Worm (Caenorhabditis elegans) whole organism, young adult: ENCODE measurements around the gene F07A11.1.

Experiments
- B0035.1 ChIP-seq: sonication (generic microtip); optimal IDR thresholded peaks from 2 replicates; lab custom pipeline; 2016; ENCODE audit warnings: missing genetic modification characterization, mild to moderate bottlenecking, missing compliant biosample characterization, missing genotype, missing genetic modification reagents
- B0261.1 ChIP-seq: sonication (generic microtip); optimal IDR thresholded peaks from 2 replicates; lab custom pipeline; 2016; ENCODE audit warnings: mild to moderate bottlenecking, missing genetic modification characterization, moderate library complexity, missing compliant biosample characterization
- F22D6.2 ChIP-seq: sonication (generic microtip); optimal IDR thresholded peaks from 2 replicates; lab custom pipeline; 2016; ENCODE audit warnings: mild to moderate bottlenecking, missing genetic modification characterization, missing compliant biosample characterization
- F39B2.1 ChIP-seq: fragments of 200-800 bp; sonication (Bioruptor generic); IDR thresholded peaks from 2 replicates; pipeline ENCODE4 v1.3.6; 2022; ENCODE audit warnings: missing genetic modification reagents, missing genetic modification characterization, missing compliant biosample characterization
- F49E8.2 ChIP-seq: sonication (generic microtip); optimal IDR thresholded peaks from 3 replicates; lab custom pipeline; 2017; ENCODE audit warnings: missing genetic modification characterization, mild to moderate bottlenecking, missing compliant biosample characterization, antibody characterized with exemption, moderate library complexity; ENCODE audit not compliant: insufficient read depth
- F52B5.7 ChIP-seq: sonication (generic microtip); optimal IDR thresholded peaks from 2 replicates; lab custom pipeline; 2016; ENCODE audit warnings: mild to moderate bottlenecking, missing genetic modification characterization, missing compliant biosample characterization
- F55B11.4 ChIP-seq: sonication (generic microtip); optimal IDR thresholded peaks from 2 replicates; lab custom pipeline; 2016; ENCODE audit warnings: missing compliant biosample characterization, missing genetic modification characterization, borderline replicate concordance; ENCODE audit not compliant: insufficient read depth
- F57C9.4 ChIP-seq: sonication (generic microtip); optimal IDR thresholded peaks from 2 replicates; lab custom pipeline; 2017; ENCODE audit warnings: mild to moderate bottlenecking, missing genetic modification characterization, missing compliant biosample characterization
- K12H6.12 ChIP-seq: fragments of 200-800 bp; sonication (Bioruptor generic); optimal IDR thresholded peaks from 2 replicates; lab custom pipeline; 2018; ENCODE audit warnings: mild to moderate bottlenecking, missing genetic modification characterization, missing compliant biosample characterization
- T07F8.4 ChIP-seq: sonication (generic microtip); optimal IDR thresholded peaks from 2 replicates; lab custom pipeline; 2016; ENCODE audit warnings: mild to moderate bottlenecking, missing genetic modification characterization, moderate library complexity, missing compliant biosample characterization
- Y56A3A.18 ChIP-seq: fragments of 200-800 bp; sonication (Bioruptor generic); IDR thresholded peaks from 2 replicates; pipeline ENCODE4 v1.3.6; 2022; ENCODE audit warnings: missing genetic modification reagents, missing genetic modification characterization, missing compliant biosample characterization
- Y67H2A.10 ChIP-seq: fragments of 200-800 bp; sonication (Bioruptor generic); conservative IDR thresholded peaks from 2 replicates; pipeline ENCODE4 v1.3.6; 2022; ENCODE audit warnings: missing genetic modification reagents, missing genetic modification characterization, missing compliant biosample characterization
- Y79H2A.3 ChIP-seq: fragments of 200-800 bp; sonication (Bioruptor generic); conservative IDR thresholded peaks from 2 replicates; pipeline ENCODE4 v1.3.6; 2022; ENCODE audit warnings: missing genetic modification reagents, missing genetic modification characterization, missing compliant biosample characterization
- akir-1 ChIP-seq: fragments of 200-800 bp; sonication (Bioruptor generic); optimal IDR thresholded peaks from 2 replicates; lab custom pipeline; 2018; ENCODE audit warnings: mild to moderate bottlenecking, missing genetic modification characterization, moderate library complexity, missing compliant biosample characterization
- atf-7 ChIP-seq: sonication (generic microtip); optimal IDR thresholded peaks from 2 replicates; lab custom pipeline; 2017; ENCODE audit warnings: mild to moderate bottlenecking, missing genetic modification characterization, missing compliant biosample characterization
- bed-2 ChIP-seq: fragments of 200-800 bp; sonication (Bioruptor generic); IDR thresholded peaks from 2 replicates; pipeline ENCODE4 v1.3.6; 2022; ENCODE audit warnings: missing genetic modification reagents, missing genetic modification characterization, missing compliant biosample characterization
- ccch-3 ChIP-seq: fragments of 200-800 bp; sonication (Bioruptor generic); optimal IDR thresholded peaks from 2 replicates; lab custom pipeline; 2018; ENCODE audit warnings: mild to moderate bottlenecking, missing genetic modification characterization, missing compliant biosample characterization
- ceh-100 ChIP-seq: fragments of 200-800 bp; sonication (Bioruptor generic); IDR thresholded peaks from 2 replicates; pipeline ENCODE4 v1.3.6; 2022; ENCODE audit warnings: missing genetic modification reagents, missing genetic modification characterization, missing compliant biosample characterization
- ceh-79 ChIP-seq: sonication (generic microtip); optimal IDR thresholded peaks from 2 replicates; lab custom pipeline; 2017; ENCODE audit warnings: mild to moderate bottlenecking, missing genetic modification characterization, missing compliant biosample characterization
- dpff-1 ChIP-seq: sonication (generic microtip); optimal IDR thresholded peaks from 2 replicates; lab custom pipeline; 2017; ENCODE audit warnings: mild to moderate bottlenecking, missing genetic modification characterization, missing compliant biosample characterization
- dpl-1 ChIP-seq: fragments of 150-350 bp; optimal IDR thresholded peaks from 2 replicates; lab custom pipeline; 2014; ENCODE audit warnings: missing biosample characterization, missing genetic modification reagents, missing genetic modification characterization
- egrh-3 ChIP-seq: fragments of 200-800 bp; sonication (Bioruptor generic); IDR thresholded peaks from 2 replicates; pipeline ENCODE4 v1.3.6; 2022; ENCODE audit warnings: missing genetic modification reagents, missing genetic modification characterization, missing compliant biosample characterization
- ekl-4 ChIP-seq: fragments of 200-800 bp; sonication (Bioruptor generic); IDR thresholded peaks from 2 replicates; pipeline ENCODE4 v1.3.6; 2022; ENCODE audit warnings: missing genetic modification reagents, missing genetic modification characterization, missing compliant biosample characterization
- gei-17 ChIP-seq: fragments of 200-800 bp; sonication (Bioruptor generic); optimal IDR thresholded peaks from 2 replicates; lab custom pipeline; 2018; ENCODE audit warnings: mild to moderate bottlenecking, missing genetic modification characterization, missing compliant biosample characterization
- hlh-26 ChIP-seq: fragments of 200-800 bp; sonication (Bioruptor generic); conservative IDR thresholded peaks from 2 replicates; pipeline ENCODE4 v1.3.6; 2022; ENCODE audit warnings: missing genetic modification reagents, missing genetic modification characterization, missing compliant biosample characterization
- hrde-1 ChIP-seq: sonication (generic microtip); optimal IDR thresholded peaks from 2 replicates; lab custom pipeline; 2016; ENCODE audit warnings: missing genetic modification characterization, mild to moderate bottlenecking, missing compliant biosample characterization, moderate library complexity, missing genotype, missing genetic modification reagents, borderline replicate concordance
- lag-1 ChIP-seq: fragments of 200-800 bp; sonication (Bioruptor generic); IDR thresholded peaks from 2 replicates; pipeline ENCODE4 v1.3.6; 2022; ENCODE audit warnings: missing genetic modification reagents, missing genetic modification characterization, missing compliant biosample characterization
- let-526 ChIP-seq: fragments of 200-800 bp; sonication (Bioruptor generic); IDR thresholded peaks from 2 replicates; pipeline ENCODE4 v1.3.6; 2022; ENCODE audit warnings: missing genetic modification reagents, missing genetic modification characterization, missing compliant biosample characterization
- lin-40 ChIP-seq: sonication (generic microtip); optimal IDR thresholded peaks from 2 replicates; lab custom pipeline; 2016; ENCODE audit warnings: missing genetic modification characterization, mild to moderate bottlenecking, missing compliant biosample characterization, missing genotype, missing genetic modification reagents
- lir-1 ChIP-seq: fragments of 200-800 bp; sonication (Bioruptor generic); conservative IDR thresholded peaks from 2 replicates; pipeline ENCODE4 v1.3.6; 2022; ENCODE audit warnings: missing genetic modification reagents, missing genetic modification characterization, missing compliant biosample characterization
- madf-3 ChIP-seq: fragments of 200-800 bp; sonication (Bioruptor generic); IDR thresholded peaks from 2 replicates; pipeline ENCODE4 v1.3.6; 2022; ENCODE audit warnings: missing genetic modification reagents, missing genetic modification characterization, missing compliant biosample characterization
- madf-8 ChIP-seq: fragments of 200-800 bp; sonication (Bioruptor generic); conservative IDR thresholded peaks from 2 replicates; pipeline ENCODE4 v1.3.6; 2022; ENCODE audit warnings: missing genetic modification reagents, missing genetic modification characterization, missing compliant biosample characterization
- mes-4 ChIP-seq: sonication (generic microtip); optimal IDR thresholded peaks from 2 replicates; lab custom pipeline; 2016; ENCODE audit warnings: missing genotype, missing genetic modification characterization, missing compliant biosample characterization
- mxl-1 ChIP-seq: sonication (generic microtip); optimal IDR thresholded peaks from 2 replicates; lab custom pipeline; 2016; ENCODE audit warnings: missing genetic modification characterization, missing compliant biosample characterization
- nhr-120 ChIP-seq: fragments of 200-800 bp; sonication (Bioruptor generic); IDR thresholded peaks from 2 replicates; pipeline ENCODE4 v1.3.6; 2022; ENCODE audit warnings: missing genetic modification characterization, missing compliant biosample characterization
- nhr-27 ChIP-seq: fragments of 200-800 bp; sonication (Bioruptor generic); optimal IDR thresholded peaks from 2 replicates; lab custom pipeline; 2018; ENCODE audit warnings: mild to moderate bottlenecking, missing genetic modification characterization, moderate library complexity, missing compliant biosample characterization
- nhr-90 ChIP-seq: sonication (generic microtip); optimal IDR thresholded peaks from 2 replicates; lab custom pipeline; 2016; ENCODE audit warnings: missing genotype, mild to moderate bottlenecking, missing genetic modification characterization, missing compliant biosample characterization
- sdz-38 ChIP-seq: sonication (generic microtip); optimal IDR thresholded peaks from 2 replicates; lab custom pipeline; 2016; ENCODE audit warnings: missing genotype, missing genetic modification characterization, missing compliant biosample characterization
- sea-2 ChIP-seq: fragments of 200-800 bp; sonication (Bioruptor generic); IDR thresholded peaks from 2 replicates; pipeline ENCODE4 v1.3.6; 2022; ENCODE audit warnings: missing genetic modification characterization, missing compliant biosample characterization
- snpc-1.1 ChIP-seq: sonication (generic microtip); optimal IDR thresholded peaks from 2 replicates; lab custom pipeline; 2017; ENCODE audit warnings: missing genetic modification characterization, mild to moderate bottlenecking, missing compliant biosample characterization, antibody characterized with exemption, moderate library complexity, missing genotype, missing genetic modification reagents; ENCODE audit not compliant: insufficient read depth
- snpc-1.3 ChIP-seq: sonication (generic microtip); optimal IDR thresholded peaks from 2 replicates; lab custom pipeline; 2017; ENCODE audit warnings: missing genetic modification characterization, mild to moderate bottlenecking, missing compliant biosample characterization, antibody characterized with exemption, moderate library complexity, missing genotype, missing genetic modification reagents; ENCODE audit not compliant: insufficient read depth
- somi-1 ChIP-seq: fragments of 200-800 bp; sonication (Bioruptor generic); optimal IDR thresholded peaks from 2 replicates; lab custom pipeline; 2018; ENCODE audit warnings: mild to moderate bottlenecking, missing genetic modification characterization, missing compliant biosample characterization
- sptf-2 ChIP-seq: fragments of 200-800 bp; sonication (Bioruptor generic); optimal IDR thresholded peaks from 2 replicates; lab custom pipeline; 2018; ENCODE audit warnings: mild to moderate bottlenecking, missing genetic modification characterization, missing compliant biosample characterization
- tlf-1 ChIP-seq: fragments of 200-800 bp; sonication (Bioruptor generic); optimal IDR thresholded peaks from 2 replicates; lab custom pipeline; 2018; ENCODE audit warnings: mild to moderate bottlenecking, missing genetic modification characterization, missing compliant biosample characterization
- unc-130 ChIP-seq: sonication (generic microtip); optimal IDR thresholded peaks from 2 replicates; lab custom pipeline; 2016; ENCODE audit warnings: missing genetic modification reagents, missing genetic modification characterization, missing compliant biosample characterization
- zfh-2 ChIP-seq: fragments of 200-800 bp; sonication (Bioruptor generic); conservative IDR thresholded peaks from 2 replicates; pipeline ENCODE4 v1.3.6; 2022; ENCODE audit warnings: missing genetic modification reagents, missing genetic modification characterization, missing compliant biosample characterization
- zim-3 ChIP-seq: sonication (generic microtip); optimal IDR thresholded peaks from 2 replicates; lab custom pipeline; 2017; ENCODE audit warnings: mild to moderate bottlenecking, missing genetic modification characterization, moderate library complexity, missing compliant biosample characterization
- ztf-25 ChIP-seq: fragments of 200-800 bp; sonication (Bioruptor generic); IDR thresholded peaks from 2 replicates; pipeline ENCODE4 v1.3.6; 2022; ENCODE audit warnings: missing genetic modification reagents, missing genetic modification characterization, missing compliant biosample characterization
- ztf-26 ChIP-seq: sonication (generic microtip); optimal IDR thresholded peaks from 2 replicates; lab custom pipeline; 2017; ENCODE audit warnings: missing genetic modification characterization, missing compliant biosample characterization

The F07A11.1 gene

ce11 chrII:11577861-11578260 is 14.1 kb downstream of the F07A11.1 start (continued):
- peak; percentile 58 for TF ChIP-seq unc-130 (GFP tag; lab: Kevin White, UChicago)
- no peak for TF ChIP-seq zfh-2 (GFP tag; lab: Robert Waterston, UW)
- no peak for TF ChIP-seq mxl-1 (tag; lab: Kevin White, UChicago)
- no peak for TF ChIP-seq ccch-3 (GFP tag; lab: Kevin White, UChicago)
- TF ChIP-seq ztf-26 (tag; lab: Kevin White, UChicago) = no peak
- TF ChIP-seq hrde-1 = no peak
- TF ChIP-seq let-526 = no peak
- peak; percentile 89 for TF ChIP-seq dpl-1 (GFP tag; lab: Kevin White, UChicago)
- TF ChIP-seq F55B11.4 (tag; lab: Kevin White, UChicago) = no peak
- TF ChIP-seq somi-1 (GFP tag; lab: Kevin White, UChicago) = no peak
- TF ChIP-seq tlf-1 (GFP tag; lab: Kevin White, UChicago) = peak; percentile 71
- no peak for TF ChIP-seq dpff-1 (tag; lab: Kevin White, UChicago)
- no peak for TF ChIP-seq B0035.1 (tag; lab: Kevin White, UChicago)
- no peak for TF ChIP-seq egrh-3
- peak; percentile 96 for TF ChIP-seq madf-8 (GFP tag; lab: Robert Waterston, UW)
- TF ChIP-seq madf-3 = peak; percentile 91
- no peak for TF ChIP-seq F57C9.4
- TF ChIP-seq ztf-25 = no peak
- TF ChIP-seq snpc-1.1 (tag; lab: Kevin White, UChicago) = no peak
- no peak for TF ChIP-seq lag-1
- TF ChIP-seq gei-17 (GFP tag; lab: Kevin White, UChicago) = no peak
- no peak for TF ChIP-seq B0261.1 (tag; lab: Kevin White, UChicago)
- TF ChIP-seq bed-2 = no peak
- no peak for TF ChIP-seq Y56A3A.18 (GFP tag; lab: Robert Waterston, UW)
- TF ChIP-seq akir-1 (GFP tag; lab: Kevin White, UChicago) = no peak
- TF ChIP-seq nhr-27 (tag; lab: Kevin White, UChicago) = no peak
- TF ChIP-seq F52B5.7 = no peak
- no peak for TF ChIP-seq mes-4 (tag; lab: Kevin White, UChicago)
- no peak for TF ChIP-seq K12H6.12 (tag; lab: Kevin White, UChicago)
- no peak for TF ChIP-seq F22D6.2 (tag; lab: Kevin White, UChicago)
- 0 out of 2 replicates have a peak, but pooled peaks have one; percentile 25 for TF ChIP-seq lir-1
- TF ChIP-seq ceh-100 = peak; percentile 18; the same call in 1 of the 2 replicates
- no peak for TF ChIP-seq sptf-2
- TF ChIP-seq sdz-38 = no peak
- TF ChIP-seq lin-40 (tag; lab: Kevin White, UChicago) = no peak
- TF ChIP-seq nhr-90 (tag; lab: Kevin White, UChicago) = no peak
- no peak for TF ChIP-seq zim-3 (tag; lab: Kevin White, UChicago)
- peak; percentile 75 for TF ChIP-seq ekl-4 (GFP tag; lab: Robert Waterston, UW)
- no peak for TF ChIP-seq nhr-120 (GFP tag; lab: Robert Waterston, UW)
- no peak for TF ChIP-seq F49E8.2 (tag; lab: Kevin White, UChicago)
- TF ChIP-seq Y67H2A.10 = no peak
- 0 out of 2 replicates have a peak, but pooled peaks have one; percentile 73 for TF ChIP-seq Y79H2A.3 (GFP tag; lab: Robert Waterston, UW)
- no peak for TF ChIP-seq ceh-79
- TF ChIP-seq T07F8.4 (tag; lab: Kevin White, UChicago) = no peak
- TF ChIP-seq snpc-1.3 (tag; lab: Kevin White, UChicago) = peak; percentile 47
- no peak for TF ChIP-seq F39B2.1 (GFP tag; lab: Robert Waterston, UW)
- TF ChIP-seq atf-7 (tag; lab: Kevin White, UChicago) = no peak
- TF ChIP-seq sea-2 (GFP tag; lab: Robert Waterston, UW) = no peak
- no peak for TF ChIP-seq hlh-26
